Worm (Caenorhabditis elegans): ENCODE data around the gene clec-27.

DNA sequence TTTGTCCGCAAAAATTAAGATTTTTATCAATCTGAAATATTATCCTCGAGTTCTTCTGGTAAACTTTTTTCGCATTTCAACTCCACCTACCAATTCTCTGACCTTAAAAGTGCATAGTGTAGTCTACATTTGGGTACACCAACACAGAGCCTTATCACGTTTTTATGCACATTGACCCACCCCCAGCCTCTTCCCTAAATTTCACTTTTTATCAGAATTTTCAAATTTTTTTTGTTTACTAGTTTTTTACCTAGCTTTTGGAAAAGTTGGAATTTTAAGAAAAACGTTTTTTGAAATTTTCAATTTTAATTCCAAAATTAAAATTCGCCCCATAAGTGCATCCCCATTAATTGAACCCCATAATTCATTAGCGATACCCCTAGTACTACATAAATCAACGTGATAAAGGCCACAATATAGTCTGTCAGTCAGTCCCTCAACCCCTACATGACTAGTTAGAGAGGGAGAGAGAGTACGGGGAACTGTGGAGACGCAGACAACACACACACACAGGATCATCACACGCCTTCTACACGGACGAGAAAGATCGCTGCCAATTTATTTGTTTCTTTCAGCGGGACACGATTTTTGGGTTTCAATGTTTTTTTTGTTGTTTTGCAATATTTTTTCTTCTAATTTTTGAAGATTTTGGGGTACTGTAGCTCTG is 39.8 kb upstream of the clec-27 start:
- TF ChIP-seq ceh-22 (tag; optimal IDR thresholded peaks at IDR 0.05) (no peak), tbx-2 (tag; optimal IDR thresholded peaks at IDR 0.05) (no peak), pha-2 (tag; optimal IDR thresholded peaks at IDR 0.05) (no peak), elt-2 (tag; optimal IDR thresholded peaks at IDR 0.05) (peak; percentile 35), ama-1 (optimal IDR thresholded peaks at IDR 0.05) (no peak), nhr-11 (tag; optimal IDR thresholded peaks at IDR 0.05) (no peak), pros-1 (tag; optimal IDR thresholded peaks at IDR 0.05) (no peak), ceh-48 (tag; optimal IDR thresholded peaks at IDR 0.05) (no peak), unc-42 (tag; optimal IDR thresholded peaks at IDR 0.05) (no peak), unc-3 (GFP tag; conservative IDR thresholded peaks at IDR 0.05) (no peak), unc-3 (tag; optimal IDR thresholded peaks at IDR 0.05) (no peak)
